Worm (Caenorhabditis elegans) whole organism, midembryonic: ENCODE measurements around the gene eat-4.

Experiments
- T22C8.4 ChIP-seq: fragments of 200-800 bp; sonication (Bioruptor generic); IDR thresholded peaks from 2 replicates; pipeline ENCODE4 v1.3.6; 2022; ENCODE audit warnings: missing genetic modification characterization, missing compliant biosample characterization
- flt-1 ChIP-seq: fragments of 200-800 bp; sonication (Bioruptor generic); IDR thresholded peaks from 2 replicates; pipeline ENCODE4 v1.3.6; 2022; ENCODE audit warnings: missing genetic modification characterization, missing compliant biosample characterization
- klf-2 ChIP-seq: fragments of 200-800 bp; sonication (Bioruptor generic); conservative IDR thresholded peaks from 2 replicates; pipeline ENCODE4 v1.3.6; 2022; ENCODE audit warnings: missing genetic modification reagents, missing genetic modification characterization, missing compliant biosample characterization
- med-1 ChIP-seq: sonication (generic microtip); optimal IDR thresholded peaks from 2 replicates; lab custom pipeline; 2017; ENCODE audit warnings: missing genetic modification characterization, mild to moderate bottlenecking, missing compliant biosample characterization, antibody characterized with exemption, missing genetic modification reagents; ENCODE audit not compliant: insufficient read depth
- tab-1 ChIP-seq: fragments of 200-800 bp; sonication (Bioruptor generic); IDR thresholded peaks from 2 replicates; pipeline ENCODE4 v1.3.6; 2022; ENCODE audit warnings: missing genetic modification characterization, missing compliant biosample characterization
- ztf-23 ChIP-seq: fragments of 200-800 bp; sonication (Bioruptor generic); IDR thresholded peaks from 2 replicates; pipeline ENCODE4 v1.3.6; 2022; ENCODE audit warnings: missing genetic modification reagents, missing genetic modification characterization, missing compliant biosample characterization
- ztf-29 ChIP-seq: fragments of 200-800 bp; sonication (Bioruptor generic); IDR thresholded peaks from 2 replicates; pipeline ENCODE4 v1.3.6; 2022; ENCODE audit warnings: missing genetic modification reagents, missing genetic modification characterization, missing compliant biosample characterization

ce11 chrIII:9130588-9130987, 6.1 kb upstream of the eat-4 start, which contains the start of gene ZK512.10:
- TF ChIP-seq tab-1 (GFP tag; lab: Robert Waterston, UW) (no peak), ztf-23 (GFP tag; lab: Robert Waterston, UW) (no peak), flt-1 (GFP tag; lab: Robert Waterston, UW) (no peak), T22C8.4 (GFP tag; lab: Robert Waterston, UW) (no peak), ztf-29 (GFP tag; lab: Robert Waterston, UW) (no peak), klf-2 (GFP tag; lab: Robert Waterston, UW) (no peak), med-1 (no peak)
